Worm (Caenorhabditis elegans) whole organism, early embryonic: ENCODE measurements around the gene etr-1.

ENCODE experiments used
- B0310.2 ChIP-seq: sonication (generic microtip); optimal IDR thresholded peaks from 2 replicates; lab custom pipeline; 2016; ENCODE audit warnings: mild to moderate bottlenecking, missing genetic modification characterization, missing compliant biosample characterization
- F13C5.2 ChIP-seq: sonication (generic microtip); optimal IDR thresholded peaks from 2 replicates; lab custom pipeline; 2017; ENCODE audit warnings: mild to moderate bottlenecking, missing genetic modification characterization, inconsistent platforms, missing compliant biosample characterization
- aly-1 ChIP-seq: sonication (generic microtip); optimal IDR thresholded peaks from 2 replicates; lab custom pipeline; 2016; ENCODE audit warnings: missing genetic modification characterization, missing compliant biosample characterization
- ama-1 ChIP-seq: fragments of 150-350 bp; optimal IDR thresholded peaks from 2 replicates; lab custom pipeline; 2014
- ceh-13 ChIP-seq: fragments of 200-800 bp; sonication (Bioruptor generic); optimal IDR thresholded peaks from 2 replicates; lab custom pipeline; 2018; ENCODE audit warnings: mild to moderate bottlenecking, missing genetic modification characterization, missing compliant biosample characterization
- ceh-36 ChIP-seq: sonication (generic microtip); optimal IDR thresholded peaks from 2 replicates; lab custom pipeline; 2016; ENCODE audit warnings: missing genetic modification characterization, inconsistent platforms, missing compliant biosample characterization
- ets-7 ChIP-seq: sonication (generic microtip); optimal IDR thresholded peaks from 2 replicates; lab custom pipeline; 2016; ENCODE audit warnings: missing genotype, missing genetic modification characterization, missing compliant biosample characterization
- flt-1 ChIP-seq: fragments of 200-800 bp; sonication (Bioruptor generic); IDR thresholded peaks from 2 replicates; pipeline ENCODE4 v1.3.6; 2022; ENCODE audit warnings: missing genetic modification characterization, missing compliant biosample characterization
- hmbx-1 ChIP-seq: sonication (generic microtip); optimal IDR thresholded peaks from 2 replicates; lab custom pipeline; 2016; ENCODE audit warnings: mild to moderate bottlenecking, missing genetic modification characterization, missing compliant biosample characterization
- hmg-4 ChIP-seq: fragments of 200-800 bp; sonication (Bioruptor generic); optimal IDR thresholded peaks from 2 replicates; lab custom pipeline; 2018; ENCODE audit warnings: mild to moderate bottlenecking, missing genetic modification characterization, missing compliant biosample characterization
- hnd-1 ChIP-seq: sonication (generic microtip); optimal IDR thresholded peaks from 2 replicates; lab custom pipeline; 2016; ENCODE audit warnings: missing genetic modification characterization, missing compliant biosample characterization
- pes-1 ChIP-seq: fragments of 200-800 bp; sonication (Bioruptor generic); IDR thresholded peaks from 2 replicates; pipeline ENCODE4 v1.3.6; 2022; ENCODE audit warnings: missing genetic modification reagents, missing genetic modification characterization, missing compliant biosample characterization
- scrt-1 ChIP-seq: fragments of 200-800 bp; sonication (Bioruptor generic); IDR thresholded peaks from 2 replicates; pipeline ENCODE4 v1.3.6; 2022; ENCODE audit warnings: missing genetic modification characterization, missing compliant biosample characterization
- sea-1 ChIP-seq: fragments of 200-800 bp; sonication (Bioruptor generic); conservative IDR thresholded peaks from 2 replicates; pipeline ENCODE4 v1.3.6; 2022; ENCODE audit warnings: missing genetic modification characterization, missing compliant biosample characterization
- tbx-11 ChIP-seq: fragments of 200-800 bp; sonication (Bioruptor generic); IDR thresholded peaks from 2 replicates; pipeline ENCODE4 v1.3.6; 2022; ENCODE audit warnings: missing genetic modification characterization, missing compliant biosample characterization
- tbx-37 ChIP-seq: fragments of 200-800 bp; sonication (Bioruptor generic); conservative IDR thresholded peaks from 2 replicates; pipeline ENCODE4 v1.3.6; 2022; ENCODE audit warnings: missing genetic modification reagents, missing genetic modification characterization, missing compliant biosample characterization
- tra-4 ChIP-seq: sonication (generic microtip); optimal IDR thresholded peaks from 2 replicates; lab custom pipeline; 2017; ENCODE audit warnings: missing genetic modification characterization, missing compliant biosample characterization

The etr-1 gene

ce11 chrII:129770-130169 is 32.4 kb upstream of the etr-1 start:
- TF ChIP-seq B0310.2 (tag; lab: Kevin White, UChicago): no peak
- no peak for TF ChIP-seq F13C5.2 (tag; lab: Kevin White, UChicago)
- TF ChIP-seq tbx-11 (GFP tag; lab: Robert Waterston, UW): no peak
- TF ChIP-seq tbx-37 (GFP tag; lab: Robert Waterston, UW): no peak
- TF ChIP-seq hmbx-1: no peak
- TF ChIP-seq ama-1: no peak
- TF ChIP-seq flt-1 (GFP tag; lab: Robert Waterston, UW): no peak
- TF ChIP-seq sea-1 (GFP tag; lab: Robert Waterston, UW): no peak
- TF ChIP-seq pes-1 (GFP tag; lab: Robert Waterston, UW): no peak
- no peak for TF ChIP-seq scrt-1 (GFP tag; lab: Robert Waterston, UW)
- TF ChIP-seq ceh-13: no peak
- TF ChIP-seq hnd-1: no peak
- no peak for TF ChIP-seq ets-7 (tag; lab: Kevin White, UChicago)
- TF ChIP-seq hmg-4 (GFP tag; lab: Kevin White, UChicago): no peak
- TF ChIP-seq ceh-36 (tag; lab: Kevin White, UChicago): no peak

ce11 chrII:133548-134275 is 28.5 kb upstream of the etr-1 start, which contains the start of gene cwn-1:
cwn-1 (minus strand) TSS chrII:133598.
- no peak for TF ChIP-seq flt-1 (GFP tag; lab: Robert Waterston, UW)
- TF ChIP-seq ama-1: no peak
- TF ChIP-seq hmg-4 (GFP tag; lab: Kevin White, UChicago): no peak
- no peak for TF ChIP-seq scrt-1 (GFP tag; lab: Robert Waterston, UW)
- TF ChIP-seq ceh-36 (tag; lab: Kevin White, UChicago): no peak
- TF ChIP-seq tbx-11 (GFP tag; lab: Robert Waterston, UW): no peak
- no peak for TF ChIP-seq F13C5.2 (tag; lab: Kevin White, UChicago)
- TF ChIP-seq sea-1 (GFP tag; lab: Robert Waterston, UW): no peak
- no peak for TF ChIP-seq tbx-37 (GFP tag; lab: Robert Waterston, UW)
- no peak for TF ChIP-seq hmbx-1
- no peak for TF ChIP-seq ets-7 (tag; lab: Kevin White, UChicago)
- no peak for TF ChIP-seq hnd-1
- no peak for TF ChIP-seq aly-1 (tag; lab: Kevin White, UChicago)
- no peak for TF ChIP-seq B0310.2 (tag; lab: Kevin White, UChicago)
- TF ChIP-seq ceh-13: no peak
- TF ChIP-seq pes-1 (GFP tag; lab: Robert Waterston, UW): no peak
- no peak for TF ChIP-seq tra-4 (tag; lab: Kevin White, UChicago)

- TF ChIP-seq tra-4 (tag; lab: Kevin White, UChicago) (no peak), sea-1 (GFP tag; lab: Robert Waterston, UW) (no peak)
Observed at ce11 chrII:135166-135565, 27.0 kb upstream of the etr-1 start, which contains the start of gene K10B4.1. K10B4.1 (plus strand) TSS chrII:135466.

- no peak for TF ChIP-seq tbx-37 (GFP tag; lab: Robert Waterston, UW)
- no peak for TF ChIP-seq aly-1 (tag; lab: Kevin White, UChicago)
- TF ChIP-seq ets-7 (tag; lab: Kevin White, UChicago): no peak
- TF ChIP-seq ceh-36 (tag; lab: Kevin White, UChicago): no peak
- no peak for TF ChIP-seq sea-1 (GFP tag; lab: Robert Waterston, UW)
Observed at ce11 chrII:146933-147332, 15.2 kb upstream of the etr-1 start, which contains the start of gene T25D3.4. T25D3.4 (plus strand) TSS chrII:147233.

ce11 chrII:151495-151894 is 10.7 kb upstream of the etr-1 start:
- no peak for TF ChIP-seq hmbx-1

- no peak for TF ChIP-seq pes-1 (GFP tag; lab: Robert Waterston, UW)
- TF ChIP-seq tbx-11 (GFP tag; lab: Robert Waterston, UW): no peak
- TF ChIP-seq tbx-37 (GFP tag; lab: Robert Waterston, UW): no peak
- no peak for TF ChIP-seq sea-1 (GFP tag; lab: Robert Waterston, UW)
- TF ChIP-seq aly-1 (tag; lab: Kevin White, UChicago): no peak
- TF ChIP-seq flt-1 (GFP tag; lab: Robert Waterston, UW): no peak
- TF ChIP-seq B0310.2 (tag; lab: Kevin White, UChicago): no peak
- TF ChIP-seq hmbx-1: no peak
- no peak for TF ChIP-seq scrt-1 (GFP tag; lab: Robert Waterston, UW)
- TF ChIP-seq ceh-36 (tag; lab: Kevin White, UChicago): no peak
- TF ChIP-seq ama-1: no peak
- TF ChIP-seq ets-7 (tag; lab: Kevin White, UChicago): no peak
- TF ChIP-seq F13C5.2 (tag; lab: Kevin White, UChicago): no peak
- TF ChIP-seq tra-4 (tag; lab: Kevin White, UChicago): no peak
- no peak for TF ChIP-seq hnd-1
- TF ChIP-seq ceh-13: no peak
- no peak for TF ChIP-seq hmg-4 (GFP tag; lab: Kevin White, UChicago)
Observed at ce11 chrII:152283-152682, 9.9 kb upstream of the etr-1 start, which contains the start of gene T25D3.3. T25D3.3 (plus strand) TSS chrII:152583.

- no peak for TF ChIP-seq tbx-11 (GFP tag; lab: Robert Waterston, UW)
- TF ChIP-seq ets-7 (tag; lab: Kevin White, UChicago): no peak
- no peak for TF ChIP-seq tra-4 (tag; lab: Kevin White, UChicago)
- TF ChIP-seq hmg-4 (GFP tag; lab: Kevin White, UChicago): no peak
- no peak for TF ChIP-seq aly-1 (tag; lab: Kevin White, UChicago)
- TF ChIP-seq scrt-1 (GFP tag; lab: Robert Waterston, UW): 0 out of 2 replicates have a peak, but pooled peaks have one; percentile 15
- no peak for TF ChIP-seq pes-1 (GFP tag; lab: Robert Waterston, UW)
- TF ChIP-seq ceh-36 (tag; lab: Kevin White, UChicago): no peak
- TF ChIP-seq flt-1 (GFP tag; lab: Robert Waterston, UW): no peak
- TF ChIP-seq B0310.2 (tag; lab: Kevin White, UChicago): no peak
- no peak for TF ChIP-seq hnd-1
- TF ChIP-seq ceh-13: no peak
- TF ChIP-seq ama-1: no peak
- no peak for TF ChIP-seq tbx-37 (GFP tag; lab: Robert Waterston, UW)
- TF ChIP-seq sea-1 (GFP tag; lab: Robert Waterston, UW): 0 out of 2 replicates have a peak, but pooled peaks have one; percentile 42
- TF ChIP-seq F13C5.2 (tag; lab: Kevin White, UChicago): peak; percentile 66
- no peak for TF ChIP-seq hmbx-1
Observed at ce11 chrII:155904-156303, 6.3 kb upstream of the etr-1 start, which contains the start of gene mrpl-28. mrpl-28 (minus strand) TSS chrII:156009.
